Fruit fly (Drosophila melanogaster) whole organism, embryonic: ENCODE data around the gene NdufV3.

Source experiments
- Bgb ChIP-seq: fragments of 200-800 bp; sonication (Bioruptor generic); IDR thresholded peaks from 2 replicates; pipeline ENCODE4 v1.3.6; 2022; ENCODE audit warnings: missing biosample characterization, missing genetic modification characterization; ENCODE audit not compliant: partially characterized antibody
- CG12659 ChIP-seq: fragments of 200-800 bp; sonication (Bioruptor generic); optimal IDR thresholded peaks from 3 replicates; lab custom pipeline; 2017; ENCODE audit warnings: mild to moderate bottlenecking, missing biosample characterization, missing genetic modification reagents, missing genetic modification characterization
- CG13296 ChIP-seq: fragments of 200-800 bp; sonication (Bioruptor generic); optimal IDR thresholded peaks from 3 replicates; lab custom pipeline; 2018; ENCODE audit warnings: missing biosample characterization, mild to moderate bottlenecking, missing genetic modification characterization
- CG13624 ChIP-seq: fragments of 200-800 bp; sonication (Bioruptor generic); optimal IDR thresholded peaks from 2 replicates; lab custom pipeline; 2016; ENCODE audit warnings: missing biosample characterization, missing genetic modification characterization
- CG16813 ChIP-seq: fragments of 200-800 bp; sonication (Bioruptor generic); IDR thresholded peaks from 3 replicates; pipeline ENCODE4 v1.3.6; 2022; ENCODE audit warnings: missing biosample characterization, missing genetic modification characterization; ENCODE audit not compliant: partially characterized antibody
- CG17186 ChIP-seq: fragments of 200-800 bp; sonication (Bioruptor generic); optimal IDR thresholded peaks from 3 replicates; lab custom pipeline; 2017; ENCODE audit warnings: missing biosample characterization, missing genetic modification reagents, missing genetic modification characterization
- CG17568 ChIP-seq: fragments of 200-800 bp; sonication (Bioruptor generic); optimal IDR thresholded peaks from 2 replicates; lab custom pipeline; 2018; ENCODE audit warnings: missing biosample characterization, mild to moderate bottlenecking, missing genetic modification characterization, moderate library complexity
- CG2116 ChIP-seq: fragments of 200-800 bp; sonication (Bioruptor generic); optimal IDR thresholded peaks from 3 replicates; lab custom pipeline; 2018; ENCODE audit warnings: missing biosample characterization, mild to moderate bottlenecking, missing genetic modification characterization
- CG2199 ChIP-seq: fragments of 200-800 bp; sonication (Bioruptor generic); IDR thresholded peaks from 3 replicates; pipeline ENCODE4 v1.3.6; 2022; ENCODE audit warnings: missing biosample characterization, missing genetic modification characterization
- CG2678 ChIP-seq: fragments of 200-800 bp; sonication (Bioruptor generic); optimal IDR thresholded peaks from 3 replicates; lab custom pipeline; 2019; ENCODE audit warnings: missing biosample characterization, mild to moderate bottlenecking, missing genetic modification characterization, moderate library complexity
- CG3163 ChIP-seq: fragments of 200-800 bp; sonication (Bioruptor generic); optimal IDR thresholded peaks from 3 replicates; lab custom pipeline; 2016; ENCODE audit warnings: missing biosample characterization, missing genetic modification characterization
- CG42726 ChIP-seq: fragments of 200-800 bp; sonication (Bioruptor generic); IDR thresholded peaks from 2 replicates; pipeline ENCODE4 v1.3.6; 2022; ENCODE audit warnings: missing biosample characterization, missing genetic modification characterization; ENCODE audit not compliant: partially characterized antibody
- CG6272 ChIP-seq: fragments of 200-800 bp; sonication (Bioruptor generic); IDR thresholded peaks from 2 replicates; pipeline ENCODE4 v1.3.6; 2022; ENCODE audit warnings: missing biosample characterization, missing genetic modification characterization
- CG6791 ChIP-seq: fragments of 200-800 bp; sonication (Bioruptor generic); IDR thresholded peaks from 3 replicates; pipeline ENCODE4 v1.3.6; 2022; ENCODE audit warnings: missing biosample characterization, missing genetic modification characterization; ENCODE audit not compliant: partially characterized antibody
- CG7271 ChIP-seq: fragments of 200-800 bp; sonication (Bioruptor generic); optimal IDR thresholded peaks from 2 replicates; lab custom pipeline; 2018; ENCODE audit warnings: missing biosample characterization, mild to moderate bottlenecking, missing genetic modification characterization, moderate library complexity
- CG7357 ChIP-seq: fragments of 200-800 bp; sonication (Bioruptor generic); IDR thresholded peaks from 3 replicates; pipeline ENCODE4 v1.3.6; 2022; ENCODE audit warnings: missing biosample characterization, missing genetic modification characterization
- CG7745 ChIP-seq: fragments of 200-800 bp; sonication (Bioruptor generic); optimal IDR thresholded peaks from 2 replicates; lab custom pipeline; 2018; ENCODE audit warnings: missing biosample characterization, mild to moderate bottlenecking, missing genetic modification characterization, moderate library complexity
- CG9609 ChIP-seq: fragments of 200-800 bp; sonication (Bioruptor generic); optimal IDR thresholded peaks from 3 replicates; lab custom pipeline; 2016; ENCODE audit warnings: missing biosample characterization, missing genetic modification characterization
- D19A ChIP-seq: fragments of 200-800 bp; optimal IDR thresholded peaks from 3 replicates; lab custom pipeline; 2019; ENCODE audit warnings: missing biosample characterization, mild to moderate bottlenecking, missing genetic modification characterization, moderate library complexity
- Dfd ChIP-seq, 2 experiments: fragments of >200 bp; optimal IDR thresholded peaks; 2 replicates each; lab custom pipeline; 2017; ENCODE audit warnings: missing biosample characterization in 2 of 2, missing genetic modification characterization in 2 of 2
- HmgD ChIP-seq: fragments of 200-800 bp; sonication (Bioruptor generic); optimal IDR thresholded peaks from 3 replicates; lab custom pipeline; 2016; ENCODE audit warnings: missing biosample characterization, missing genetic modification characterization
- HmgZ ChIP-seq: fragments of 200-800 bp; sonication (Bioruptor generic); optimal IDR thresholded peaks from 2 replicates; lab custom pipeline; 2018; ENCODE audit warnings: missing biosample characterization, mild to moderate bottlenecking, missing genetic modification characterization
- MESR4 ChIP-seq: fragments of 200-800 bp; sonication (Bioruptor generic); optimal IDR thresholded peaks from 2 replicates; lab custom pipeline; 2018; ENCODE audit warnings: missing biosample characterization, mild to moderate bottlenecking, missing genetic modification characterization, moderate library complexity
- Max ChIP-seq: fragments of 200-800 bp; sonication (Bioruptor generic); optimal IDR thresholded peaks from 2 replicates; lab custom pipeline; 2016; ENCODE audit warnings: missing biosample characterization, mild to moderate bottlenecking, missing genetic modification characterization
- NFAT ChIP-seq: fragments of 200-800 bp; sonication (Bioruptor generic); IDR thresholded peaks from 2 replicates; pipeline ENCODE4 v1.3.6; 2022; ENCODE audit warnings: missing biosample characterization, missing genetic modification characterization
- Opbp ChIP-seq: fragments of 200-800 bp; sonication (Bioruptor generic); IDR thresholded peaks from 3 replicates; pipeline ENCODE4 v1.3.6; 2022; ENCODE audit warnings: missing biosample characterization, missing genetic modification characterization; ENCODE audit not compliant: partially characterized antibody
- Scr ChIP-seq: fragments of 200-800 bp; sonication (Bioruptor generic); IDR thresholded peaks from 2 replicates; pipeline ENCODE4 v1.3.6; 2022; ENCODE audit warnings: missing biosample characterization, missing genetic modification characterization; ENCODE audit not compliant: partially characterized antibody
- Sry-δ ChIP-seq: fragments of 200-800 bp; sonication (Bioruptor generic); optimal IDR thresholded peaks from 2 replicates; lab custom pipeline; 2016; ENCODE audit warnings: missing biosample characterization, missing genetic modification characterization
- Trl ChIP-seq, 3 experiments: fragments of >200 bp in 2 of 3; fragments of 200-800 bp in 1 of 3; sonication (Bioruptor generic) in 1 of 3; optimal IDR thresholded peaks; 2 replicates in 1 of 3; 3 replicates in 2 of 3; lab custom pipeline; 2016 to 2017; ENCODE audit warnings: missing biosample characterization in 1 of 3, missing genetic modification characterization in 1 of 3
- Vsx1 ChIP-seq: fragments of 200-800 bp; sonication (Bioruptor generic); optimal IDR thresholded peaks from 2 replicates; lab custom pipeline; 2017; ENCODE audit warnings: missing biosample characterization, mild to moderate bottlenecking, missing genetic modification characterization, missing genetic modification reagents
- ato ChIP-seq: fragments of 200-800 bp; sonication (Bioruptor generic); IDR thresholded peaks from 2 replicates; pipeline ENCODE4 v1.3.6; 2022; ENCODE audit warnings: missing biosample characterization, missing genetic modification characterization; ENCODE audit not compliant: partially characterized antibody
- bbx ChIP-seq: fragments of 200-800 bp; sonication (Bioruptor generic); IDR thresholded peaks from 2 replicates; pipeline ENCODE4 v1.3.6; 2022; ENCODE audit warnings: missing biosample characterization, missing genetic modification characterization; ENCODE audit not compliant: partially characterized antibody
- chinmo ChIP-seq: fragments of 200-800 bp; sonication (Bioruptor generic); IDR thresholded peaks from 4 replicates; pipeline ENCODE4 v1.3.6; 2022; ENCODE audit warnings: missing biosample characterization, missing genetic modification characterization; ENCODE audit not compliant: partially characterized antibody
- crp ChIP-seq, 2 experiments: fragments of 200-800 bp; sonication (Bioruptor generic); optimal IDR thresholded peaks; 2 replicates in 1 of 2; 3 replicates in 1 of 2; lab custom pipeline; 2017; ENCODE audit warnings: missing biosample characterization in 2 of 2, missing genetic modification characterization in 2 of 2, mild to moderate bottlenecking in 1 of 2, moderate library complexity in 1 of 2
- ems ChIP-seq: fragments of 200-800 bp; sonication (Bioruptor generic); optimal IDR thresholded peaks from 3 replicates; lab custom pipeline; 2016; ENCODE audit warnings: missing biosample characterization, missing genetic modification characterization
- ewg ChIP-seq: fragments of 200-800 bp; sonication (Bioruptor generic); optimal IDR thresholded peaks from 3 replicates; lab custom pipeline; 2017; ENCODE audit warnings: mild to moderate bottlenecking, missing biosample characterization, missing genetic modification reagents, missing genetic modification characterization
- h ChIP-seq: fragments of >200 bp; optimal IDR thresholded peaks from 2 replicates; lab custom pipeline; 2017
- her ChIP-seq: fragments of 200-800 bp; sonication (Bioruptor generic); optimal IDR thresholded peaks from 2 replicates; lab custom pipeline; 2016; ENCODE audit warnings: missing biosample characterization, missing genetic modification characterization
- ken ChIP-seq: fragments of 200-800 bp; sonication (Bioruptor generic); IDR thresholded peaks from 3 replicates; pipeline ENCODE4 v1.3.6; 2022; ENCODE audit warnings: missing biosample characterization, missing genetic modification characterization
- knrl ChIP-seq: fragments of 200-800 bp; sonication (Bioruptor generic); IDR thresholded peaks from 3 replicates; pipeline ENCODE4 v1.3.6; 2022; ENCODE audit warnings: missing biosample characterization, missing genetic modification characterization; ENCODE audit not compliant: partially characterized antibody
- p53 ChIP-seq: fragments of 200-800 bp; sonication (Bioruptor generic); optimal IDR thresholded peaks from 2 replicates; lab custom pipeline; 2016; ENCODE audit warnings: missing biosample characterization, missing genetic modification characterization
- prd ChIP-seq, 3 experiments: fragments of >200 bp in 2 of 3; fragments of 200-800 bp in 1 of 3; sonication (Bioruptor generic) in 1 of 3; optimal IDR thresholded peaks in 2 of 3; IDR thresholded peaks in 1 of 3; 2 replicates in 2 of 3; 3 replicates in 1 of 3; pipeline versions ENCODE4 v1.3.6 to Lab custom; 2017 to 2022; ENCODE audit warnings: missing biosample characterization in 1 of 3, missing genetic modification characterization in 1 of 3
- stc ChIP-seq: fragments of 200-800 bp; sonication (Bioruptor generic); IDR thresholded peaks from 2 replicates; pipeline ENCODE4 v1.3.6; 2022; ENCODE audit warnings: missing biosample characterization, missing genetic modification characterization
- sug ChIP-seq: fragments of 200-800 bp; optimal IDR thresholded peaks from 2 replicates; lab custom pipeline; 2019; ENCODE audit warnings: missing biosample characterization, mild to moderate bottlenecking, missing genetic modification characterization, moderate library complexity
- tna ChIP-seq: fragments of 200-800 bp; sonication (Bioruptor generic); IDR thresholded peaks from 2 replicates; pipeline ENCODE4 v1.3.6; 2022; ENCODE audit warnings: missing biosample characterization, missing genetic modification characterization; ENCODE audit not compliant: partially characterized antibody
- trem ChIP-seq: fragments of 200-800 bp; optimal IDR thresholded peaks from 3 replicates; lab custom pipeline; 2019; ENCODE audit warnings: missing biosample characterization, mild to moderate bottlenecking, missing genetic modification characterization, moderate library complexity
- vvl ChIP-seq: fragments of 200-800 bp; sonication (Bioruptor generic); IDR thresholded peaks from 2 replicates; pipeline ENCODE4 v1.3.6; 2022; ENCODE audit warnings: missing biosample characterization, missing genetic modification characterization

The NdufV3 gene

DNA sequence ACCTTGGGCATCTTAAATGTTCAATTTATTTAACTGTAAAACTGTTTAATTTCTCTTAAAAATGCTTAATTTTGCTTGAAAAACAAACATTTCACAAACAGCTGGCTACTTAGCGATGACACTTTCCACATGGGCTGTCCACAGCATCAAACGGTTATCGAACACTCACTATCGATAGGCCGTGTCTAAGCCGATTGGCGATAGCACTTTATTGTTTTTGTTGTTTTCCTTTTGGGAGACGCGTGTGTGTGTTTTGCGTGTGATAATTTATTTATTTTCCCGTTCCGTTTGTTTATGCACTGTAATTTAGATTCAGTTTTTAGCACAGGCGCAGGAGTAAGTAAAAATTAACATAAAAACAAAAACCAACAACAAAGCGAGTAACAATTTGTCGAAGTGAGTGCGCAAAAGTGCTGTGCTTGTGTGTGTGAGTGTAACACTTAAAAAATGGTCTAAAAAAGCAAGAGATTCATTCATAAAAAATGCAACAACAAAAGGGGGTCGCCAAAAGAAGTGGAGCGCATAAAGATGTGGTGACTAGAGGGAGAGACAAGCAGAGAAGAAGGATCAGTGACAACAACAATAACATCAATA lies 24.5 kb upstream of the NdufV3 start, which contains the start of gene Gapvd1 (continued):
- TF ChIP-seq HmgD (GFP tag; lab: Kevin White, UChicago) (peak; percentile 65), MESR4 (GFP tag; lab: Kevin White, UChicago) (peak; percentile 61), p53 (GFP tag; lab: Kevin White, UChicago) (no peak), CG16813 (GFP tag; lab: Robert Waterston, UW) (peak; percentile 84), knrl (peak; percentile 84), trem (tag; lab: Kevin White, UChicago) (peak; percentile 52), bbx (peak; percentile 91), ato (peak; percentile 82), CG2678 (tag; lab: Kevin White, UChicago) (peak; percentile 7), crp (GFP tag; optimal IDR thresholded peaks at IDR 0.05; lab: Kevin White, UChicago) (peak in 1 of 2 experiments; percentile 88), CG17568 (GFP tag; lab: Kevin White, UChicago) (peak; percentile 26), CG12659 (GFP tag; lab: Kevin White, UChicago) (peak; percentile 35), CG42726 (GFP tag; lab: Robert Waterston, UW) (peak; percentile 87), Scr (GFP tag; lab: Robert Waterston, UW) (peak; percentile 86), CG2199 (GFP tag; lab: Robert Waterston, UW) (no peak), Trl (optimal IDR thresholded peaks at IDR 0.05; lab: Kevin White, UChicago) (no peak), Trl (GFP tag; optimal IDR thresholded peaks at IDR 0.05; lab: Kevin White, UChicago) (peak; percentile 20), CG9609 (GFP tag; lab: Kevin White, UChicago) (peak; percentile 13), sug (tag; lab: Kevin White, UChicago) (peak; percentile 3), CG7745 (tag; lab: Kevin White, UChicago) (no peak), CG17186 (GFP tag; lab: Kevin White, UChicago) (peak; percentile 72), Vsx1 (GFP tag; lab: Kevin White, UChicago) (no peak), CG13296 (GFP tag; lab: Kevin White, UChicago) (no peak), chinmo (GFP tag; lab: Robert Waterston, UW) (peak; percentile 77; the same call in 2 of the 4 replicates), CG13624 (GFP tag; lab: Kevin White, UChicago) (peak; percentile 36), Bgb (GFP tag; lab: Robert Waterston, UW) (peak; percentile 89), ken (GFP tag; lab: Robert Waterston, UW) (0 out of 3 replicates have a peak, but pooled peaks have one; percentile 18), CG2116 (GFP tag; lab: Kevin White, UChicago) (peak; percentile 66), D19A (tag; lab: Kevin White, UChicago) (no peak), HmgZ (tag; lab: Kevin White, UChicago) (peak; percentile 43), Opbp (GFP tag; lab: Robert Waterston, UW) (peak; percentile 89), CG7271 (tag; lab: Kevin White, UChicago) (no peak), vvl (GFP tag; lab: Robert Waterston, UW) (peak; percentile 33; the same call in 1 of the 2 replicates), ems (peak; percentile 3), CG6791 (peak; percentile 92), Sry-δ (peak; percentile 92), CG6272 (GFP tag; lab: Robert Waterston, UW) (peak; percentile 49; the same call in 1 of the 2 replicates), stc (GFP tag; lab: Robert Waterston, UW) (peak; percentile 22; the same call in 1 of the 2 replicates), h (lab: Kevin White, UChicago) (no peak), Max (GFP tag; lab: Kevin White, UChicago) (peak; percentile 10), ewg (GFP tag; lab: Kevin White, UChicago) (peak; percentile 7), CG7357 (GFP tag; lab: Robert Waterston, UW) (no peak), prd (optimal IDR thresholded peaks at IDR 0.05; lab: Kevin White, UChicago) (no peak), prd (GFP tag; IDR thresholded peaks at IDR 0.05; lab: Robert Waterston, UW) (no peak), NFAT (peak; percentile 53; the same call in 1 of the 2 replicates), tna (GFP tag; lab: Robert Waterston, UW) (peak; percentile 80), her (peak; percentile 25), Dfd (GFP tag; optimal IDR thresholded peaks at IDR 0.05; lab: Kevin White, UChicago) (no peak), CG3163 (GFP tag; lab: Kevin White, UChicago) (peak; percentile 2)
